Worm (Caenorhabditis elegans) whole organism, dauer: ENCODE data around the gene T24H10.4.

ENCODE experiments used
- unc-62 ChIP-seq: sonication (generic microtip); optimal IDR thresholded peaks from 2 replicates; lab custom pipeline; 2017; ENCODE audit warnings: missing biosample characterization, missing genetic modification reagents, missing genetic modification characterization

The T24H10.4 gene

DNA sequence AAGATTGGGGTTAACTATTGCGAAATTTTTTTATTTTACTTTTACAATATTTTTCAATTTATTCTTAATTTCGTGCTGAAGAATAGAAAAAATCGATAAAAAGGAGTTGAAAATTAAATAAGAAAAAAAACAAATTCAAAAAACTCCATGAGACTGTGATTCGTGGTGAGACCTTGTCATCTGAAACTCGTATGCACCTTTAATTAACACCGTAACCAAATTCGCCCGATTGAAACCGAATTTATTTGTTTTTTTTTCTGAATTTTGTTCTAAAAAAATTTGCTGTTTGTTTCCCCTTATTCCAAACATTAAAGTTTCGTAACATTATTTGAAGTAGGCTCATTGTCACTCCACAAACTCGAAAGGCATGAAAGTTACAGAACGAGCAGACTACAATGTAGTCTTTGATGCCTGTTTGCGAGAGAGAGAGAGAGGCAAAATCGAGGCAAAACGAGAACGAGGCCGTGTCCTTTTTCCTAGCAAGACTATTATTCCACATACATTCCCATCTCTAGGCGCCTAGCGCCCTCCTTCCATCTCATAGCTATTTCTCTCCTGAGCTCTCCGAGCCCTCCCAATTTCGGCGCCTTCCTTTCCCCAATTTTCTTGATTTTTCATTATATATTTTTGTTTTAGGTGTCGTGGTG lies at the start of gene T24H10.4:
Gene T24H10.4, plus strand, starts transcription at position 630 of the 647 bp plus-strand sequence.
- no peak for TF ChIP-seq unc-62 (GFP tag; lab: Kevin White, UChicago)

DNA sequence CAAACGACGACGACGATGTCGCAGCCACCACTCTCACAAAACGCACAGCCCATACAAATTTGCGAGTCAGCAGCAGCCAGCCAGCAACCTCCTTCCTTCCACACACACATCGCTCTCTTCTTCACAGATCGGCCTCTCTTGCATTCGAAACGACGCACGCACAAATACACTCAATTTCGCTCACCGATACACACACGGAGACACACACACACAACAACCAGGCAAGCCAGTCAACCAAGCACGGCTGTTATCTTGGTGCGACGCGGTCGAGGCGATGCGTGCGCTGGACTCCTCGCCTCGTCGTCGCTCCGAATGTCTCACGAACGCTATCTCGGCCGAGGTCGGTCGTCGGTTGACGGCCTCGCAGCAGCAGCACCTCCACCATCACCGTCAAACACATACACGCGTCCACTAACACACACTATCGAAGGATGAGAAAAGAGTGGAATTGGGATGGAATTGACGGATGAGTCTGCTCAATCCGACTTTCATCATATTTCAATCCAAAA lies 48.9 kb upstream of the T24H10.4 start:
- TF ChIP-seq unc-62 (GFP tag; lab: Kevin White, UChicago): no peak

DNA sequence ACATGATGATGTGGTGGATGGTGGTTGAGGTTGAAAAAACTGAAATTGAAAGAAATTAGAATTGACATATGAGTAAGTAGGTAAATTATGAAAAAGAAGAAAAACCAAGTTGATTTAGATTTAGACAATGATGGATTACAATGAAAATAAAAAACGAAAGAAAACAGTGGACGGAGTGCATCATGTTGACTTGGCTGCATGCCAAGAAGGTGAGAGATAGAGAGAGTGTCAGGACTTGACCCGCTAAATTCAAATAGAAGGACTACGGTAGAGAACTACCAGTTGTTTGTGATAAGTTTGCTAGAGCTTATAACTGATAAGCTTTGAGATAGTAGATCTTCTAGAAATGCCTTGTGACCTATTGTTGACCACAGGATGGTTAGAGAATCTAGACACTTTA lies 48.2 kb upstream of the T24H10.4 start, which contains the start of gene T24B8.3:
Gene T24B8.3, minus strand, starts transcription at position 39 of the 400 bp plus-strand sequence.
- TF ChIP-seq unc-62 (GFP tag; lab: Kevin White, UChicago): no peak

DNA sequence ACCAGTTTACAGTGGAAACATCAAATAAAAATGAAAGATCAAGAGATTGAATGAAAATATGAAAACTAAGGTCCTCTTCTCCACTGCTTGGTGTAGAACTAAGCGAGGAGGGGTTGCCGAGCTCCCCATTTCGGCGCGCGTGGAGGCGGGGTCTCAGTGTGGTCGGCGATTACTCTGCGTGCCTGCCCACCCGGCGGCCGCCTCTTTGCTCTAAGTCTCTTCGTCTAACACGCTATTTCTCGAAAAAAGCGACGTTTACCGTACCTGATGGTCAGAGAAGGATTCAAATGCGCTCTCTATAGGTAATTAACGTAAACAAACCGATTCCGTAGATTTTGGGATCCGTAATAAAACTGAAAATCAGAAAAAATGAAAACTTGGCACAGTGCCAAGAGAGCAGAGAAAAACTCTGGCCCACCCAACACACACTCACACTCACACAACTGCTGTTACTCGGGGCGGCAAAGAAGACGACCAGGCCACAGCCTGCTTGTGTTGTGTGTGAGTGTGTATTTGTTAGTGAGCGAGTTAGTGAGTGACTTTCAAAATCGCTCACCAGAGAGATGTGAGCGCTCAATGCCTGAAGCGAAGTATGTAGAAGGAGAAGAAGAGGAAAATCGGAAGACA lies 47.7 kb upstream of the T24H10.4 start:
- no peak for TF ChIP-seq unc-62 (GFP tag; lab: Kevin White, UChicago)

DNA sequence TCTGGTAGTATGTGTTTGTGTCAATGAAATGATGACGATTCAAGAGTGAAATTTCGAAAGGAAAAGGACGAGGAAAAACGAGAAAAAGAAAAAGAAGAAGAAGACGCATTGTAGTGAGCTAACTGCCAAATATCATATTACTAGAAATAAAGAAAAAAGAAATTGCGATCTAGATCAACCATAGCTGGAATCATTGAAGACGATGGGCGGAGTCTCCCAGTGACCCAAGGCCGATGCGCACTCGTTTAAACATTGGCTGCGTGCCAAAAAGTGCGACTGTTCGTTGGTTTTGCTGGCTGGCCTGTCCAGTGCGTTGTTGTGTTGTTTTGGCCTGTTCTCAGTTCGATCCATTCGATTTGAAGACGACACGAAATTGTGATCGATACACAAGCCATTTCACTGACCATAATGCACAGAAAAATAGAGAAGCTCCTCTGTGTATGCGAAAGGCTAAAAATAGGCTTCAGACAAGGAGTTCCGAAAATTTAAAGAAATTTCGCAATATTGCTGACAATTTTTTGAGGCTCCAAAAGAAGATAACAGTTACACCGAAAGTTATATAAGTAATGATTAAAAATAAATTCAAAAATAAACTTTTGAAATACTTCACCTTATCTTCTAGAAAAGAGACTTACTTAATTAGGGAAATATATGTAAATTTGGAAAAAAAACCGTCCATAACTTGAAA lies 46.9 kb upstream of the T24H10.4 start:
- no peak for TF ChIP-seq unc-62 (GFP tag; lab: Kevin White, UChicago)

DNA sequence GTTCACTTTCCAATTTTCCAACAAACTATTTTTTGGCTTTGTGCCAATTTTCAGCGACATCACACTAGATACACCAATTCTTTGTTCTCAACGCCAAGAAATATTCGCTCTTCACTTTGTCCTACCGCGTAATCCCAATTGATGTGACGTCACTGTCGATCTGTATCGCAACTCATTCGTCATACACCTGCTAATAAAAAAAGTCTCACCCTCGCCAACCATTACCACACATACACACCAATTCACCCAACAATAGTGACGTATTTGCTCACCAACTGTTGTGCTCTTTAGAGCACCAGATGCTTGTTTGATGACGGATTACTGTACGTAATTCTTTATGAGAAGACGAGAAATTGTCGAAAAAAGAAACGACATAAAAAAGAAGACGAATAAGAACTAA lies 46.0 kb upstream of the T24H10.4 start:
- TF ChIP-seq unc-62 (GFP tag; lab: Kevin White, UChicago): no peak

DNA sequence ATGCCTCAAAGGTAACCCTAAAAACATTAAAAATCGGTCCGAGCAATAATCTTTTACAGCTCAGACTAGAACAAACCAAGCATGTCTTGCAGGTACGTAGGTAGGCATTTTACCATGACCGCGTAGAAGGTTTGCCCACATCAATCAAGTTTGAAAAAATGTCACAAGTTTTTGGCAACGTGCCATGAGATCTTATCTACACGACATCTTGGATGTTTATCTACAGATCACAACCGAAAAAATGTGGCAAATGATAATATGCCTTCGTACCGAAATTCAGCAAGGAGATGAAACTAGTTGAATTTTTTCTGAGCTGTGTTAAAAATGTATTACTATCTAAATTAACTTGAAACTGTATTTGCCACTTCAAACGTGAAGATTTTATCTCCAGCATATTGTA lies 44.9 kb upstream of the T24H10.4 start:
- no peak for TF ChIP-seq unc-62 (GFP tag; lab: Kevin White, UChicago)

DNA sequence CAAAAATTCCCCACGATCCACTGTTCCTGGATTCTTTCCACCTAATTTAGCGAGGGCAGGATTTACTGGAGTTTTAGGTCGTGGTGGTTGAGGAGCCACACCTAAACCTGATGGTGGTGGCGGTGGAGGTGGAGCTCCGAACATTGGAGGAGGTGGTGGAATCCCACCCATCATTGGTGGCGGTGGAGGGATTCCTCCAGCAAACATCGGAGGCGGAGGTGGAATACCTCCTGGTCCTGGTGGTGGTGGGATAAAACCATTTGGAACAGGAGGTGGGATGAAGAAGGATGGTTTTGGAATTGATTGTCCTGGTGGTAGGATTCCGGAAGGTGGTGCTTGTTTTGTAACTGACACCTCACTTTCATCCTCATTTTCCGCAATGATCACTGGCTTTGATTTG lies 39.5 kb upstream of the T24H10.4 start:
- no peak for TF ChIP-seq unc-62 (GFP tag; lab: Kevin White, UChicago)

DNA sequence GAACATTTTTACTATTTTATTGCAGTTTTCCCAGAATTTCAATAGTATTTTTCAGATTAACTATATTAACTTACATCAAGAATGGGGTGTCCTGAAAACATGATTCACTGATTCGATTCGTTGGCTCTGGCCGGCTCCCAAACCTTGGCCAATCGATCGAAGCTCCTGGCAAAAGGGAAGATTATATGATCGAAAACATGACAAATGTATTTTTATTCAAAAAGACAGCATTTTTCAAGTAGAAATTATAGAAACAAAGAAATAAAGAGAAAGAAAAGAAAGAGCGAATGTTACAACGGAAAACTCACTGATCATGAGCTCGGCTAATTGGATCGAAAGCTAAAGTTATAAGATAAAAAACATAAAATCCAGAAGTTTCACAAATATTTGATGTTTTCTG lies 38.6 kb upstream of the T24H10.4 start, which contains the start of gene T24B8.4:
Gene T24B8.4, minus strand, starts transcription at position 101 of the 400 bp plus-strand sequence.
- TF ChIP-seq unc-62 (GFP tag; lab: Kevin White, UChicago): no peak

DNA sequence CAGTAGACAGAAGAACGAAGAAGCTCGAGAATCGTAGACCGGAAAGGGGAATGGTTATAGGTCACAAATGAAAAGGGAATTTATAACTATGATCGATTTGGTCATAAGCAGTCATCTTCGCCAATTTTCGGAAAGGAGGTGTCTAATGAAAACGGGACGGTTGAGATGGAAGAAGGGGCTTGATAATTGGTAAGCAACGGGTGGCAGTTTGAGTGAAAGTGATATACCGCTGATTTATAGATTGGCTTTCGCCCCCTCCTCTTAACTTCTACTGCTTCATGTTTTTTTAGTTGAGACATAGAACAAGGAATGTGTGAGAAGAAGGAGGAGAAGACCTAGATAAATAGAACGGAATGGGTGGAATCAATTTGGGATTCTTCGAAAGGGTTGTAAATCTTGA lies 36.6 kb upstream of the T24H10.4 start:
- TF ChIP-seq unc-62 (GFP tag; lab: Kevin White, UChicago): no peak

DNA sequence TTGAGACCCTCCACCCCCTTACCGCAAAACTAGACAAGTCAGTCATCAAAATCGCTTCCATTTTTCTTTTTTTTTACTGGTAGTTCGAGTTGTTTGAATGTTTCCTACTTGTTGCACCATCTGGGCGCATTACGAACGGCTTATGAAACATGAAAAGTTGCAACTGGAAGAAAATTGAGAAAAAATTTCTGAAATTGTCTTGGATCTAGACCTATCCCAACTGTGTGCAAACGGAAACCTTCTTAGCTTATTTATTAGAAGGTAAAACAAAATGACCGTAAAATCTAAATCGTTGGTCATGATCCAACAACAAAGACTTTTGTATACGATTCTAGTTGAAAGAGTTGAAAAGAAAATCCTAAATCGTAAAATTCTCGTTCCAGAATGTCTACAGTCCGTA lies 34.8 kb upstream of the T24H10.4 start:
- no peak for TF ChIP-seq unc-62 (GFP tag; lab: Kevin White, UChicago)

DNA sequence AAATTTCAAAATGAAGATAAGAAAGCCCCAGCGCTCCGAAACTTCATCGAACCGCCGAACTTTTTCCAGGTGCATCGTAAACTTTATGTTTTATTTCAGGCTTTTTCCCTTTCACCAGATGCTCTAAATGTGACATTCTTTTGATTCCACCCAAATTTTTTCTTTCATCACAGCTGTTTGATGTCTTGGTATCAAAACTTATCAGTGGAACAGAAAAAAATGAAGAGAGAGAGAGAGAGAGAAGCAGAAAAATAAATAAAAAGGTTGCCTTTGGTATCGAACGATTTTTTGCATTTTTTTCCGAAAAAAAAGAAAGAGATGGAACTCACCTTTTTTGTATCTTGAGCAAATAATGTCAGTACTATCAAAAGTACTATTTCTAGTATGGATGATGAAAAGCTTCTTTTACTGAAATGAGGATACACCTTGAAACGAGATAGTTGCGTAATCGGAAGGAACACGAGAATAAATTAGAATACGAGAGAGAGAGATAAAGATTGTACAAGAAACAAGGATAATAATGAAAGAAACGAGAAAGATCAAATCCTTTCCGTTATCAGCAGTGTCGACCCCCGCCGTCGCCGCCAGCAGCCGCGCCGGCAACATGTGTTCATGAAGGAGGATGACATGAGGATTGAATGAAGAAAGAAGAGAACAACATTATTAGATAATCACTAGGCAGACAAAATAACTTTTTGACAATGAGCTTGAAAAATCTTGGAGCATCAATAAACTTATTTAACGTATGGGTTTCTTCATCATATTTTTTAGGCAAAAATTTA lies 33.0 kb upstream of the T24H10.4 start:
- no peak for TF ChIP-seq unc-62 (GFP tag; lab: Kevin White, UChicago)

DNA sequence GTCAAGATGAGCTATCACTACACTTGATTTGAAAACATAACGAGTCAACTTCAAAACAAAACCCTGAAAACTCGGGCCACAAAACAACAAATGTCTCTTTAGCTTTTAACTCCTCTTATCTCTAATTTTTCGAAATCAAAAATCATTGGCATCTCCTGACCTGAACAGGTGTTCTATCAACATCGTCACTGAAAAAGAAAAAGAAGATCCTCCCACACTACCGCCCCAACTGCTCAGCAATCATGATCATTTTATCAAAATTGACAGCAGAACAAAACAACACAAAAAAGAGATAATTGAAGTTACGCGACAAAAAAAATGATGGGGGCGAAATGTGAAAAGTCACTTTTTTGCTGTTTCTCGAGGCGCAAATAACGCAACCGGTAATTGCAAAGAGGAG lies 31.0 kb upstream of the T24H10.4 start:
- TF ChIP-seq unc-62 (GFP tag; lab: Kevin White, UChicago): no peak

DNA sequence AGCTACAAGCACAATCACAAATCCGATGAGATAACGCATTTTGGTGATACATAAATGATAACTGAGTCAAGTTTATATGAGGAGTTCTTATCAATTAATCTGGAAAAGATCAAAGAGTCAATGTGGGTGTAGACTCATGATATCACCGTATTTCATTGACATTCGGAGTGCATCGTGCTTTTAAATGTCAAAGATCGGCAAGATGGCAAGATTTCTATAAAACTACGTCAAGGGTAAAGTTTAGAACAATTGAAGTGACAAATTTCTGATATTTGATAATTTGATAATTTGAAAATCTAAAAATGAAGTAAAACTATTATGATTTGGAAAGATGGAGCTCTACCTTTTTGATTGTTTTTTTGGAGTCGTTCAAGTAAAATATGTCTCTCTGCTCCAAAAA lies 26.2 kb upstream of the T24H10.4 start, which contains the start of gene sysm-1:
Gene sysm-1, minus strand, starts transcription at position 101 of the 400 bp plus-strand sequence.
- no peak for TF ChIP-seq unc-62 (GFP tag; lab: Kevin White, UChicago)

DNA sequence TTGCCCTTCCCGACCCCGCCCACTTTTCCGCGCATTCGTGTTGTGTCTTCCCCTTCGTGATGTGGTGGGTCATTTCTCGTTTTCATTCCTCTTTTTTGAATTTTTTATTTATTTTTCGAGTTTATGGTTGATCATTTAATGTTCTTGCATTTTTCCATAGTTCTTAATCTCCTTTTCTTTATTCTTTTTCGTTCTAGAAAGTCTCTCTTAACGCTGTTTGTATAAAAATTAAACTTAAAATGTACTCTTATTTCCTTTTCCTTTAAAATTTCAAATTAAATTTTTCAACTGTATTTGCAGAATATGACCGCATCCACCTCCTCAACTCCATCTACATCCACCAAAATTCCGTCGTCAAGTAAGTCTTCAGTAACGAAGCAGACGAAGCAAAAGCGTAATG lies 23.0 kb upstream of the T24H10.4 start, which contains the start of gene hlh-3:
Gene hlh-3, plus strand, starts transcription at position 301 of the 400 bp plus-strand sequence.
- no peak for TF ChIP-seq unc-62 (GFP tag; lab: Kevin White, UChicago)
